Worm (Caenorhabditis elegans) whole organism, L1 larva: ENCODE measurements around the gene gos-28.
A peak's percentile ranks its signal among the peaks of the same experiment; 100 is the strongest.

Experiments
- ama-1 ChIP-seq: fragments of 150-350 bp; optimal IDR thresholded peaks from 2 replicates; lab custom pipeline; 2014
- ceh-82 ChIP-seq, 3 experiments: fragments of 150-350 bp in 1 of 3; sonication (generic microtip) in 2 of 3; optimal IDR thresholded peaks; 2 replicates each; lab custom pipeline; 2014 to 2017; ENCODE audit warnings: missing biosample characterization in 3 of 3, missing genetic modification characterization in 3 of 3
- ces-1 ChIP-seq: fragments of 150-350 bp; optimal IDR thresholded peaks from 2 replicates; lab custom pipeline; 2014; ENCODE audit warnings: missing biosample characterization, missing genetic modification reagents, missing genetic modification characterization
- efl-3 ChIP-seq: fragments of 200-800 bp; sonication (Bioruptor generic); optimal IDR thresholded peaks from 2 replicates; lab custom pipeline; 2018; ENCODE audit warnings: mild to moderate bottlenecking, missing genetic modification characterization, missing compliant biosample characterization
- fkh-8 ChIP-seq: sonication (generic microtip); optimal IDR thresholded peaks from 2 replicates; lab custom pipeline; 2016; ENCODE audit warnings: mild to moderate bottlenecking, missing genetic modification characterization, missing compliant biosample characterization
- lin-39 ChIP-seq: fragments of 150-350 bp; optimal IDR thresholded peaks from 2 replicates; lab custom pipeline; 2014; ENCODE audit warnings: missing biosample characterization, missing genetic modification reagents, missing genetic modification characterization
- nhr-20 ChIP-seq: sonication (generic microtip); optimal IDR thresholded peaks from 2 replicates; lab custom pipeline; 2016; ENCODE audit warnings: mild to moderate bottlenecking, missing genetic modification characterization, missing compliant biosample characterization
- tlp-1 ChIP-seq: fragments of 150-350 bp; optimal IDR thresholded peaks from 2 replicates; lab custom pipeline; 2014; ENCODE audit warnings: missing biosample characterization, missing genetic modification characterization
- unc-62 ChIP-seq: fragments of 150-350 bp; optimal IDR thresholded peaks from 2 replicates; lab custom pipeline; 2014; ENCODE audit warnings: missing biosample characterization, missing genetic modification reagents, missing genetic modification characterization

ce11 chrIII:7387359-7387758, 38.4 kb upstream of the gos-28 start:
- peak in 2 of 3 experiments; percentile 11 to 14 for TF ChIP-seq ceh-82 (tag; optimal IDR thresholded peaks at IDR 0.05; lab: Kevin White, UChicago)
- no peak for TF ChIP-seq ama-1
- no peak for TF ChIP-seq unc-62 (GFP tag; lab: Kevin White, UChicago)
- TF ChIP-seq efl-3 (GFP tag; lab: Kevin White, UChicago): no peak
- no peak for TF ChIP-seq fkh-8
- no peak for TF ChIP-seq nhr-20 (tag; lab: Kevin White, UChicago)
- no peak for TF ChIP-seq ces-1 (GFP tag; lab: Kevin White, UChicago)
- no peak for TF ChIP-seq lin-39 (tag; lab: Kevin White, UChicago)
- no peak for TF ChIP-seq tlp-1 (tag; lab: Kevin White, UChicago)
